Fruit fly (Drosophila melanogaster): ENCODE results near the gene fne.

DNA sequence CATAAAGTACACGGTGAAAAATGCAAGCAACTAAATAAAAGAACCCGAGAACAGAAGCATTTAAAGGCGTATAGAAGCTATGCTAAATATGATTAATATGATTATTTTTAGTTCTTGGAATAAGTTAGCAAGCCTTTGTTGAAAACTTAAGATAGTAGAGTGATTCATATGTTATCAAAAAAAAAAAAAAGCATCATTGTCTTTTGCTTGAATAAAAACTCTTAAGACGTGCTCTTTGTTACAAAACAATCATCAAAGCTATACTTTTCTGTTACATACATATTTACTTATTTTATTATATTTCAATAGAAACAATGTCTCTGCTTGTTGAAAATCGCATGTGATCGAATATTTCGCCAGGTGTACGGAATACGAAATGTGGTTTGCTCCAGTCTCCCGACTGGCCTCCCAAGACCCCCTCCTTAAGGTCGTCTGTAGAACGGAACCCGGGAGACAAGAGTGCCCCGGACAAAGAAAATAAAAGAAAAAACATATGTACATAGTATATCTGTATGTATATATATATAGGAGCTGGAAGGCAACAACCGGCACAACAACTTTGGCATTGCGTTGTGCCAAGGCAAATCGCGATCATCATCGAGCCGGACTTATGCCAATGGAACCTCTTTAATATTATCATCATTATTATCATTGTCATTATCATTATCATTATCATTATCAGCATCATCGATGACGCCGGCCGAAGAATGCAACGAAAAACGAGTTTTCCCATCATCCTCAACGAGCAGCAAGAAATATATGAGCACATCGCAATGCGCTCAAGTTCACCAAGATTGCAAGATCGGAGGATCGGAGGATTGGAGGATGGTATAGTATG, 25.7 kb upstream of the fne start:
- TF ChIP-seq psq (optimal IDR thresholded peaks at IDR 0.05) (no peak), EcR (GFP tag; optimal IDR thresholded peaks at IDR 0.05) (no peak), usp (GFP tag; optimal IDR thresholded peaks at IDR 0.05) (no peak), Dll (optimal IDR thresholded peaks at IDR 0.05) (no peak), CG8478 (optimal IDR thresholded peaks at IDR 0.05) (no peak)

Data from whole organism.